Worm (Caenorhabditis elegans) whole organism, late embryonic: Measurements from ENCODE around the gene nhr-59.

ENCODE experiments used
- ama-1 ChIP-seq: fragments of 150-350 bp; optimal IDR thresholded peaks from 2 replicates; lab custom pipeline; 2014
- ceh-14 ChIP-seq: sonication (generic microtip); optimal IDR thresholded peaks from 2 replicates; lab custom pipeline; 2016; ENCODE audit warnings: missing genotype, missing genetic modification characterization, missing compliant biosample characterization
- eyg-1 ChIP-seq: sonication (generic microtip); optimal IDR thresholded peaks from 2 replicates; lab custom pipeline; 2016; ENCODE audit warnings: missing genotype, missing genetic modification characterization, missing compliant biosample characterization
- nfya-1 ChIP-seq: sonication (generic microtip); optimal IDR thresholded peaks from 2 replicates; lab custom pipeline; 2017; ENCODE audit warnings: missing genetic modification characterization, mild to moderate bottlenecking, missing compliant biosample characterization, antibody characterized with exemption, moderate library complexity
- unc-55 ChIP-seq: sonication (generic microtip); optimal IDR thresholded peaks from 2 replicates; lab custom pipeline; 2017; ENCODE audit warnings: missing biosample characterization, missing genetic modification reagents, missing genetic modification characterization

DNA sequence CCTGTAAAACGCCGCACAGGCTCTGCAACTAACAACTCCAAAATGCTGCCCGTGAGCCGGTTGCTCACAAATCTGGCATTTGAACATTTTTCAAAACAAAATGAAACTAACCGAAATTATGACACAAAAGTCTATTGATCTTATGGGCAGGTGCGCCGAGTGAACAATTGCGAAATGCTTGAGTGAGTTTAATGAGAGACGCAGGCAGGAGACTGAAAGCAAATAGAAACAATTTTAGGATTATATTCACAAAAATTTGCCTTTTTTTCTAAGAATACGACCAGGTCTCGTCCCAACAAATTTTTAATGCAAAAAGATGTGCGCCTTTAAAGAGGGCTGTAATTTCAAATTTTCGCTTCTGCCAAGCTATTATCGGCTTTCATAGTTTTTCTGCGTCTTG, 13.6 kb downstream of the nhr-59 start, which contains the start of gene nhr-183:
- TF ChIP-seq ceh-14 (tag; lab: Kevin White, UChicago) (no peak), eyg-1 (tag; lab: Kevin White, UChicago) (no peak), unc-55 (no peak), ama-1 (no peak), nfya-1 (no peak)
